Fruit fly (Drosophila melanogaster) whole organism, embryonic: ENCODE data around the gene TpnC25D.
A peak's percentile ranks its signal among the peaks of the same experiment; 100 is the strongest.

Source experiments
- Asciz ChIP-seq: fragments of 200-800 bp; sonication (Bioruptor generic); optimal IDR thresholded peaks from 2 replicates; lab custom pipeline; 2017; ENCODE audit warnings: missing biosample characterization, mild to moderate bottlenecking, missing genetic modification characterization, missing genetic modification reagents
- Atf3 ChIP-seq: fragments of 200-800 bp; sonication (Bioruptor generic); optimal IDR thresholded peaks from 3 replicates; lab custom pipeline; 2016; ENCODE audit warnings: missing biosample characterization, missing genetic modification characterization
- CG10979 ChIP-seq: fragments of 200-800 bp; sonication (Bioruptor generic); optimal IDR thresholded peaks from 2 replicates; lab custom pipeline; 2018; ENCODE audit warnings: missing biosample characterization, mild to moderate bottlenecking, missing genetic modification characterization, moderate library complexity
- CG12391 ChIP-seq: fragments of 200-800 bp; sonication (Bioruptor generic); optimal IDR thresholded peaks from 3 replicates; lab custom pipeline; 2018; ENCODE audit warnings: missing biosample characterization, mild to moderate bottlenecking, missing genetic modification characterization, moderate library complexity
- CG12942 ChIP-seq: fragments of 200-800 bp; sonication (Bioruptor generic); optimal IDR thresholded peaks from 3 replicates; lab custom pipeline; 2016; ENCODE audit warnings: missing biosample characterization, missing genetic modification characterization
- CG13624 ChIP-seq: fragments of 200-800 bp; sonication (Bioruptor generic); optimal IDR thresholded peaks from 2 replicates; lab custom pipeline; 2016; ENCODE audit warnings: missing biosample characterization, missing genetic modification characterization
- CG14014 ChIP-seq: fragments of 200-800 bp; sonication (Bioruptor generic); IDR thresholded peaks from 2 replicates; pipeline ENCODE4 v1.3.6; 2022; ENCODE audit warnings: missing biosample characterization, missing genetic modification characterization
- CG1603 ChIP-seq: fragments of 200-800 bp; sonication (Bioruptor generic); optimal IDR thresholded peaks from 2 replicates; lab custom pipeline; 2019; ENCODE audit warnings: missing biosample characterization, mild to moderate bottlenecking, missing genetic modification characterization, moderate library complexity
- CG16815 ChIP-seq: fragments of 200-800 bp; sonication (Bioruptor generic); optimal IDR thresholded peaks from 3 replicates; lab custom pipeline; 2017; ENCODE audit warnings: missing biosample characterization, mild to moderate bottlenecking, missing genetic modification characterization
- CG4328 ChIP-seq: fragments of 200-800 bp; sonication (Bioruptor generic); optimal IDR thresholded peaks from 3 replicates; lab custom pipeline; 2017; ENCODE audit warnings: missing biosample characterization, missing genetic modification reagents, missing genetic modification characterization
- CG4404 ChIP-seq: fragments of 200-800 bp; sonication (Bioruptor generic); IDR thresholded peaks from 2 replicates; pipeline ENCODE4 v1.3.6; 2022; ENCODE audit warnings: missing biosample characterization, missing genetic modification characterization
- CG4424 ChIP-seq: fragments of 200-800 bp; sonication (Bioruptor generic); optimal IDR thresholded peaks from 3 replicates; lab custom pipeline; 2016; ENCODE audit warnings: missing biosample characterization, missing genetic modification characterization
- CG4617 ChIP-seq: fragments of 200-800 bp; sonication (Bioruptor generic); optimal IDR thresholded peaks from 3 replicates; lab custom pipeline; 2016; ENCODE audit warnings: missing biosample characterization, missing genetic modification characterization, borderline replicate concordance
- CG7372 ChIP-seq: fragments of 200-800 bp; sonication (Bioruptor generic); IDR thresholded peaks from 2 replicates; pipeline ENCODE4 v1.3.6; 2022; ENCODE audit warnings: missing biosample characterization, missing genetic modification characterization
- CG8290 ChIP-seq, 3 experiments: fragments of 200-800 bp; sonication (Bioruptor generic); optimal IDR thresholded peaks; 2 replicates each; lab custom pipeline; 2016 to 2019; ENCODE audit warnings: missing biosample characterization in 3 of 3, missing genetic modification characterization in 3 of 3, mild to moderate bottlenecking in 2 of 3, moderate library complexity in 1 of 3
- CG8359 ChIP-seq: fragments of 200-800 bp; sonication (Bioruptor generic); optimal IDR thresholded peaks from 2 replicates; lab custom pipeline; 2017; ENCODE audit warnings: missing biosample characterization, mild to moderate bottlenecking, missing genetic modification characterization, borderline replicate concordance
- CG8388 ChIP-seq: fragments of 200-800 bp; sonication (Bioruptor generic); optimal IDR thresholded peaks from 2 replicates; lab custom pipeline; 2019; ENCODE audit warnings: missing biosample characterization, mild to moderate bottlenecking, missing genetic modification characterization, moderate library complexity
- CG9797 ChIP-seq: fragments of 200-800 bp; sonication (Bioruptor generic); optimal IDR thresholded peaks from 3 replicates; lab custom pipeline; 2018; ENCODE audit warnings: missing biosample characterization, mild to moderate bottlenecking, missing genetic modification characterization
- CG9876 ChIP-seq: fragments of 200-800 bp; sonication (Bioruptor generic); optimal IDR thresholded peaks from 2 replicates; lab custom pipeline; 2016; ENCODE audit warnings: missing biosample characterization, missing genetic modification characterization
- Chrac-16 ChIP-seq: fragments of 200-800 bp; sonication (Bioruptor generic); optimal IDR thresholded peaks from 3 replicates; lab custom pipeline; 2016; ENCODE audit warnings: missing biosample characterization, missing genetic modification characterization
- CrebB ChIP-seq: fragments of 200-800 bp; sonication (Bioruptor generic); optimal IDR thresholded peaks from 3 replicates; lab custom pipeline; 2018; ENCODE audit warnings: missing biosample characterization, mild to moderate bottlenecking, missing genetic modification characterization
- Dek ChIP-seq: fragments of 200-800 bp; sonication (Bioruptor generic); optimal IDR thresholded peaks from 3 replicates; lab custom pipeline; 2019; ENCODE audit warnings: missing biosample characterization, mild to moderate bottlenecking, missing genetic modification characterization, moderate library complexity
- Ets65A ChIP-seq: fragments of 200-800 bp; sonication (Bioruptor generic); peaks from one replicate; lab custom pipeline; 2016; ENCODE audit warnings: missing biosample characterization, missing genetic modification characterization
- GATAe ChIP-seq: fragments of 200-800 bp; sonication (Bioruptor generic); conservative IDR thresholded peaks from 2 replicates; pipeline ENCODE4 v1.3.6; 2022; ENCODE audit warnings: missing biosample characterization, missing genetic modification characterization
- Lpt ChIP-seq: fragments of >200 bp; optimal IDR thresholded peaks from 2 replicates; lab custom pipeline; 2018; ENCODE audit warnings: missing biosample characterization, missing genetic modification characterization
- MTF-1 ChIP-seq: fragments of 200-800 bp; sonication (Bioruptor generic); optimal IDR thresholded peaks from 2 replicates; lab custom pipeline; 2018; ENCODE audit warnings: missing biosample characterization, mild to moderate bottlenecking, missing genetic modification characterization, borderline replicate concordance
- Myb ChIP-seq: fragments of 200-800 bp; sonication (Bioruptor generic); optimal IDR thresholded peaks from 2 replicates; lab custom pipeline; 2016; ENCODE audit warnings: missing biosample characterization, missing genetic modification characterization
- al ChIP-seq: fragments of 200-800 bp; sonication (Bioruptor generic); IDR thresholded peaks from 2 replicates; pipeline ENCODE4 v1.3.6; 2022; ENCODE audit warnings: missing biosample characterization, missing genetic modification characterization
- ato ChIP-seq: fragments of 200-800 bp; sonication (Bioruptor generic); IDR thresholded peaks from 2 replicates; pipeline ENCODE4 v1.3.6; 2022; ENCODE audit warnings: missing biosample characterization, missing genetic modification characterization; ENCODE audit not compliant: partially characterized antibody
- bcd ChIP-seq: fragments of 200-800 bp; sonication (Bioruptor generic); optimal IDR thresholded peaks from 2 replicates; lab custom pipeline; 2017; ENCODE audit warnings: missing biosample characterization, mild to moderate bottlenecking, missing genetic modification characterization
- bowl ChIP-seq: fragments of 200-800 bp; sonication (Bioruptor generic); IDR thresholded peaks from 2 replicates; pipeline ENCODE4 v1.3.6; 2022; ENCODE audit warnings: missing biosample characterization, missing genetic modification characterization
- bsh ChIP-seq, 2 experiments: fragments of 200-800 bp; sonication (Bioruptor generic); optimal IDR thresholded peaks; 2 replicates each; lab custom pipeline; 2017 to 2018; ENCODE audit warnings: mild to moderate bottlenecking in 2 of 2, missing biosample characterization in 2 of 2, missing genetic modification characterization in 2 of 2, moderate library complexity in 1 of 2
- btn ChIP-seq: fragments of 200-800 bp; sonication (Bioruptor generic); optimal IDR thresholded peaks from 2 replicates; lab custom pipeline; 2016; ENCODE audit warnings: missing biosample characterization, missing genetic modification characterization
- corto ChIP-seq: fragments of 200-800 bp; sonication (Bioruptor generic); optimal IDR thresholded peaks from 2 replicates; lab custom pipeline; 2016; ENCODE audit warnings: missing biosample characterization, mild to moderate bottlenecking, missing genetic modification characterization, moderate library complexity
- en ChIP-seq: fragments of 200-800 bp; sonication (Bioruptor generic); optimal IDR thresholded peaks from 2 replicates; lab custom pipeline; 2016; ENCODE audit warnings: missing biosample characterization, missing genetic modification characterization
- fd96Cb ChIP-seq: fragments of 200-800 bp; sonication (Bioruptor generic); optimal IDR thresholded peaks from 2 replicates; lab custom pipeline; 2018; ENCODE audit warnings: missing biosample characterization, mild to moderate bottlenecking, missing genetic modification characterization, moderate library complexity
- gce ChIP-seq: fragments of 200-800 bp; sonication (Bioruptor generic); IDR thresholded peaks from 3 replicates; pipeline ENCODE4 v1.3.6; 2022; ENCODE audit warnings: missing biosample characterization, missing genetic modification characterization
- gcm2 ChIP-seq: fragments of 200-800 bp; sonication (Bioruptor generic); optimal IDR thresholded peaks from 2 replicates; lab custom pipeline; 2016; ENCODE audit warnings: missing biosample characterization, missing genetic modification characterization
- gem ChIP-seq: fragments of 200-800 bp; sonication (Bioruptor generic); optimal IDR thresholded peaks from 2 replicates; lab custom pipeline; 2019; ENCODE audit warnings: missing biosample characterization, mild to moderate bottlenecking, missing genetic modification characterization, moderate library complexity
- hkb ChIP-seq, 2 experiments: fragments of 200-800 bp in 1 of 2; fragments of >200 bp in 1 of 2; sonication (Bioruptor generic) in 1 of 2; IDR thresholded peaks in 1 of 2; optimal IDR thresholded peaks in 1 of 2; 2 replicates each; pipeline versions ENCODE4 v1.3.6 to Lab custom; 2017 to 2022; ENCODE audit warnings: missing biosample characterization in 1 of 2, missing genetic modification characterization in 1 of 2
- lov ChIP-seq, 2 experiments: fragments of 200-800 bp in 1 of 2; fragments of >200 bp in 1 of 2; sonication (Bioruptor generic) in 1 of 2; IDR thresholded peaks in 1 of 2; optimal IDR thresholded peaks in 1 of 2; 2 replicates in 1 of 2; 3 replicates in 1 of 2; pipeline versions ENCODE4 v1.3.6 to Lab custom; 2017 to 2022; ENCODE audit warnings: missing biosample characterization in 1 of 2, missing genetic modification characterization in 1 of 2
- nerfin-2 ChIP-seq: fragments of 200-800 bp; sonication (Bioruptor generic); IDR thresholded peaks from 2 replicates; pipeline ENCODE4 v1.3.6; 2022; ENCODE audit warnings: missing biosample characterization, missing genetic modification characterization; ENCODE audit not compliant: partially characterized antibody
- nom ChIP-seq: fragments of 200-800 bp; sonication (Bioruptor generic); optimal IDR thresholded peaks from 2 replicates; lab custom pipeline; 2017; ENCODE audit warnings: missing biosample characterization, missing genetic modification characterization, mild to moderate bottlenecking, moderate library complexity, missing genetic modification reagents
- repo ChIP-seq: fragments of 200-800 bp; sonication (Bioruptor generic); optimal IDR thresholded peaks from 2 replicates; lab custom pipeline; 2016; ENCODE audit warnings: missing biosample characterization, missing genetic modification characterization
- trh ChIP-seq: fragments of 200-800 bp; sonication (Bioruptor generic); optimal IDR thresholded peaks from 2 replicates; lab custom pipeline; 2016; ENCODE audit warnings: missing biosample characterization, missing genetic modification characterization
- vnd ChIP-seq: fragments of 200-800 bp; sonication (Bioruptor generic); IDR thresholded peaks from 3 replicates; pipeline ENCODE4 v1.3.6; 2022; ENCODE audit warnings: missing biosample characterization, missing genetic modification characterization; ENCODE audit not compliant: partially characterized antibody

Gene TpnC25D

DNA sequence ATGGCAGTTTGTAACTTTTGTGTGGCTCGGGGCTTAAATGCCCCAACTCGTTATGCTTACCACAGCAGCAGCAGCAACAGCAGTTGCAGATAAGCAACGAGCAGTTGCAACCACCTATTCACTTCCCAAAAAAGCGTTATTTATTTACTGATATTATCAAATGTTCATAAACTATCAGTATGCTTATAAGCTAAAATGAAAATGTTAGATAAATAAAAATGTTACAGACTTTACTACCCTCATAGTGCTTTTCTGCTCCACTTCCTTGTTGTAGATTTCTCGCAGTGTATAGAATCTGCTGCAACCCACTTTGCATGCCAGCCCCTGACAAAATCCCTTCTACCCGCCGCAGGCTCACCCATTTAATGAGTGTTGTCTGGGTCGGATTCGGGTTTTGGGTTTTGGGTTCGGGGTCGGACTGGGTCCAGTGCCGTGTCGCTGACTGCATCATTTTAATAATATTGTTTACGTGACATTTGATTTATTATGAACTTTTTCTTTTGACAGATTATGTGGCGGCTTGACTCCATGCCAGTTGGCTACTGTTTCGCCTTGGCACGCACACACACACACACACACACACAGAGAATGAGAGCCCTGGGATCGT lies 37.7 kb downstream of the TpnC25D start (continued):
- TF ChIP-seq btn (GFP tag; lab: Kevin White, UChicago) (no peak), CG8359 (peak; percentile 8), CG10979 (tag; lab: Kevin White, UChicago) (peak; percentile 32), gce (GFP tag; lab: Robert Waterston, UW) (no peak), CG1603 (peak; percentile 52), corto (GFP tag; lab: Kevin White, UChicago) (peak; percentile 82), bsh (GFP tag; optimal IDR thresholded peaks at IDR 0.05; lab: Kevin White, UChicago) (peak; percentile 57 to 79), CG13624 (GFP tag; lab: Kevin White, UChicago) (no peak), Asciz (GFP tag; lab: Kevin White, UChicago) (no peak), lov (optimal IDR thresholded peaks at IDR 0.05; lab: Kevin White, UChicago) (no peak), lov (GFP tag; IDR thresholded peaks at IDR 0.05; lab: Robert Waterston, UW) (no peak), gem (peak; percentile 29), al (GFP tag; lab: Robert Waterston, UW) (no peak), Chrac-16 (GFP tag; lab: Kevin White, UChicago) (no peak), CG9797 (GFP tag; lab: Kevin White, UChicago) (no peak), Ets65A (peak; percentile 6), CG4424 (peak; percentile 2), CG9876 (GFP tag; lab: Kevin White, UChicago) (no peak), trh (GFP tag; lab: Kevin White, UChicago) (no peak)

DNA sequence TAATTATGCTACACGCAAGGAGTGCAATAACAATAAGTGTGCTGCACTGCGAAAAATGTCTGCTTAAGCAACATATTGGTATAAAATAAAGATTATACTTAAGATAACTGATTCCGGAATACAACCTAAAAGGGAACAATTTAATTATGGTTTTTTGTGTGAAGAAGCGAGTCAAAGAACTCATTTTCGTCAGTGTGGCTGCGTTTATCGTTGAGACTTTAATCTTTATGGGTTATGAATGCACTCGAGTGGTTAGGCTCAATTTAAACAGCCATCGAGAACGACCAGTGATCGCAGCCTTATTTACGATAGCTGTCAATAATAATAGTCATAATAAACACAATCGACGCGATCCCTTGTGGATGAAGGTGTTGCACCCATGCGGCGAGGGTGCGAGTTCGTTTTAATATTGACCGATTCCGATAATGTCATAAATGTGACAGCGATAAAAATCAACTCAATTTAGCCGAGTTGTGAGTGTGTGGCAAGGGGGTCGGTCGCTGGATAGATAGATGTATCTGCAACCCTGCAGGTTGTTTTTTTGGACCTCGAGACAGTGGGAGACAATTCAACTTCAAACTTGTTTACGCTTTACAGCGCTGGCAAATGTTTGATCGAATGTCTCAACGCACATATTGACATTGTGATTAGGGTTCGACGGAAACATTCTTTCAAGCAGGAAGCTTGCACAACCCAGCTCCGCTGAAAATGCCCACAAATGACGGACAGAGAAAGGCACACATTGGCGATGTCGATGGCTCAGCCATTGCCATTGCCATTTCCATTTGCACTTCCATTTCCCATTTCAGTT lies 39.7 kb downstream of the TpnC25D start:
- no peak for TF ChIP-seq Dek (tag; lab: Kevin White, UChicago)
- no peak for TF ChIP-seq en (GFP tag; lab: Kevin White, UChicago)
- TF ChIP-seq bowl (GFP tag; lab: Robert Waterston, UW), result no peak
- peak; percentile 17; the same call in 1 of the 2 replicates for TF ChIP-seq CG14014 (GFP tag; lab: Robert Waterston, UW)
- no peak for TF ChIP-seq CG4617 (GFP tag; lab: Kevin White, UChicago)
- no peak for TF ChIP-seq CG4328
- TF ChIP-seq CG8388 (GFP tag; lab: Kevin White, UChicago), result no peak
- TF ChIP-seq repo (GFP tag; lab: Kevin White, UChicago), result no peak
- TF ChIP-seq CG4404 (GFP tag; lab: Robert Waterston, UW), result no peak
- TF ChIP-seq nerfin-2 (GFP tag; lab: Robert Waterston, UW), result no peak
- no peak for TF ChIP-seq bcd (GFP tag; lab: Kevin White, UChicago)
- TF ChIP-seq CrebB, result peak; percentile 33
- peak; percentile 37; the same call in 1 of the 2 replicates for TF ChIP-seq GATAe (GFP tag; lab: Robert Waterston, UW)
- peak; percentile 75 for TF ChIP-seq CG8290 (GFP tag; optimal IDR thresholded peaks at IDR 0.05; lab: Kevin White, UChicago)
- TF ChIP-seq CG8290 (tag; optimal IDR thresholded peaks at IDR 0.05; lab: Kevin White, UChicago), result peak; percentile 20 to 74
- no peak for TF ChIP-seq Lpt (GFP tag; lab: Kevin White, UChicago)
- TF ChIP-seq fd96Cb (tag; lab: Kevin White, UChicago), result peak; percentile 58
- no peak for TF ChIP-seq CG7372 (GFP tag; lab: Robert Waterston, UW)
- TF ChIP-seq nom (GFP tag; lab: Kevin White, UChicago), result peak; percentile 58
- no peak for TF ChIP-seq gcm2 (GFP tag; lab: Kevin White, UChicago)
- TF ChIP-seq vnd (GFP tag; lab: Robert Waterston, UW), result peak; percentile 7; the same call in 1 of the 3 replicates
- no peak for TF ChIP-seq CG16815 (GFP tag; lab: Kevin White, UChicago)
- TF ChIP-seq Myb (GFP tag; lab: Kevin White, UChicago), result no peak
- TF ChIP-seq CG12942, result peak; percentile 17
- peak; percentile 68 for TF ChIP-seq MTF-1
- TF ChIP-seq ato (GFP tag; lab: Robert Waterston, UW), result no peak
- TF ChIP-seq CG12391, result peak; percentile 39
- no peak for TF ChIP-seq hkb (optimal IDR thresholded peaks at IDR 0.05; lab: Kevin White, UChicago)
- TF ChIP-seq hkb (GFP tag; IDR thresholded peaks at IDR 0.05; lab: Robert Waterston, UW), result peak; percentile 62
- no peak for TF ChIP-seq Atf3
